Fruit fly (Drosophila melanogaster): ENCODE results near the gene Hexo1.
A peak's percentile ranks its signal among the peaks of the same experiment; 100 is the strongest.

Gene Hexo1

DNA sequence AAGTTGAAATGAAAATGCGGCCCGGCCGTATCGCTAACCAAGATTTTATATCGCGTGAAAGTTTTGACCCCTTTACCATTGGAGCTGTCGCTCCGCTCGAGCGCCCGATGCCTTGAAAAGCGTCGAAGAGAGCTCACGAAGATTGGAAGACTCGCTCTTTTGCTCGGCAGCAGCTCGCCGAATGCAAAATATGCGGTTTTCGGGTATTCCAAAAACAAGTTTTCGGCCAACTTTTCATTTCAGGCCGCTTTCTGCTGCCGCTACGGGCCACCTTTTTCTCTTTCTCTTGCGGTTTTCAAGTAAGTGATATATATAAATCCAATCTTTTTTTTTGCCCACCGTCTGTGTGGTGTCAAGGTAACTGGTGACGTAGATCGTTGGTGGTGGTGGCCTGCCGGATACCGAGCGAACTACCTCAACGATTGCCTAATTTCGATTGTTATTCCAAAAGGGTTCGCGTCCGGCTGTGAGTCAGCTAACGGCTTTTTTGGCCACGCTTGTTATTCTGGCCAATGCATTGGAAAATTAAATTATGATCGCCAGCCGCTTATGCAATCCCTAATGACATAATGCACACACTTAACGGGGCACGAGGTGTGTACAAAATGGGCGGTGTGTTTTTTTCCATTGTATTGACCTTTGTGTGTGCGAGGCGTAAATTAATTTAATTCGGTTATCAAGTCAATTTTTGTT is 19.4 kb downstream of the Hexo1 start, which contains the start of gene dyl:
Gene dyl (minus strand): TSS at position 28 of the 693 bp plus-strand sequence.
- no peak for TF ChIP-seq N (GFP tag; optimal IDR thresholded peaks at IDR 0.05)
- TF ChIP-seq GATAd (GFP tag; optimal IDR thresholded peaks at IDR 0.05): no peak
- TF ChIP-seq psq (GFP tag; optimal IDR thresholded peaks at IDR 0.05): no peak

DNA sequence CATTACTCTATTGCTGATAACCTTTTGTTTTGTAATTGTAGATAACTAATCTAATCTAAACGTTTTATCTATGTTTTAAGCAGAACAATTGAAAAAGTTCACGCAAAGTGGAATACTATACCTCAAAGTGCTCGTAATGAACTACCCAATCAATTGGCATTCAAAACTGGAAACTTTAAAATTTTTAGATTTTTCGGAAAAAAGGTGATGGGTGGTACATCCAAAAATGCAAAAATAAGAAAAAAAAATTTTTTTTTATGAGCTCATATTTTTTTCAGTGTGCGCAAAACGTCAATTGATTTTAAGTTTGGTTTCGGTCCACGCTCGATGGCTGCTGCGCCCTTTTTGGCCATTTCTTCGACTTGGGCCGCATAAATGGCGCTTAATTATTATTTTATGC is 22.2 kb downstream of the Hexo1 start:
- no peak for TF ChIP-seq dmrt93B (GFP tag; optimal IDR thresholded peaks at IDR 0.05)
- TF ChIP-seq usp (GFP tag; optimal IDR thresholded peaks at IDR 0.05): no peak
- no peak for TF ChIP-seq fru (GFP tag; optimal IDR thresholded peaks at IDR 0.05)
- no peak for TF ChIP-seq dl (GFP tag; optimal IDR thresholded peaks at IDR 0.05; ENCODE audit: insufficient read depth in 1 of 2, partially characterized antibody in 2 of 2)
- no peak for TF ChIP-seq CG32264 (GFP tag; optimal IDR thresholded peaks at IDR 0.05)
- no peak for TF ChIP-seq pan (optimal IDR thresholded peaks at IDR 0.05)
- no peak for TF ChIP-seq HLH106 (tag; optimal IDR thresholded peaks at IDR 0.05)
- TF ChIP-seq woc (GFP tag; optimal IDR thresholded peaks at IDR 0.05): no peak
- no peak for TF ChIP-seq Vsx2 (GFP tag; optimal IDR thresholded peaks at IDR 0.05; ENCODE audit: partially characterized antibody)
- TF ChIP-seq Hr78 (GFP tag; optimal IDR thresholded peaks at IDR 0.05): no peak
- TF ChIP-seq dsf (GFP tag; optimal IDR thresholded peaks at IDR 0.05; ENCODE audit: borderline replicate concordance): no peak
- TF ChIP-seq sage (GFP tag; optimal IDR thresholded peaks at IDR 0.05): no peak
- TF ChIP-seq Abd-B (GFP tag; optimal IDR thresholded peaks at IDR 0.05): no peak
- TF ChIP-seq br (GFP tag; optimal IDR thresholded peaks at IDR 0.05): no peak
- no peak for TF ChIP-seq psq (GFP tag; optimal IDR thresholded peaks at IDR 0.05)
- no peak for TF ChIP-seq OdsH (GFP tag; optimal IDR thresholded peaks at IDR 0.05)
- no peak for TF ChIP-seq jim (GFP tag; optimal IDR thresholded peaks at IDR 0.05)
- no peak for TF ChIP-seq Jra (GFP tag; optimal IDR thresholded peaks at IDR 0.05)
- no peak for TF ChIP-seq Mio (GFP tag; optimal IDR thresholded peaks at IDR 0.05)

DNA sequence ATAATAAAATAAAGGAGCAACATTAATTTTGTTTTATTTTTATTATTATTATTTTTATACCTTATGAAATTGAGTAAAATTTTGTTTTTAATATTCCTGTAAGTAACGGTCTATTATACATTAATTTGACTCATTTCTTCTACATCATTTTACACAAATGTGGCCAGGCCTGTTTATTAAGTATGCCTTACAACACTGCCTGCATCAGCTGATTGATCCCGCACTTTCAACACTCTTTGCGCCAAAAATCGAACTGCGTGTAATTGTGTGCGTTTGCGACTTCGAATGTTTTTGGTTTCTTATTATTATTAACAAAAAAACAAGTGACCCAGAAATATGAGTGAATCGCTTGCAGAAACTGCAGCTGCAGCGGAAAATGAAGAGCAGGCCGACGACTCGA is 24.9 kb downstream of the Hexo1 start, which contains the start of gene Claspin:
Gene Claspin (plus strand): TSS at position 185 of the 400 bp plus-strand sequence.
- TF ChIP-seq HLH106 (tag; optimal IDR thresholded peaks at IDR 0.05): peak; percentile 16
- peak; percentile 29 for TF ChIP-seq sv (GFP tag; optimal IDR thresholded peaks at IDR 0.05)
- peak; percentile 89 for TF ChIP-seq Hr83 (GFP tag; optimal IDR thresholded peaks at IDR 0.05; ENCODE audit: poor library complexity, severe bottlenecking)
- peak; percentile 33 for TF ChIP-seq ey (GFP tag; optimal IDR thresholded peaks at IDR 0.05)
- no peak for TF ChIP-seq Dif (GFP tag; optimal IDR thresholded peaks at IDR 0.05; ENCODE audit: partially characterized antibody)
- TF ChIP-seq Rel (GFP tag; optimal IDR thresholded peaks at IDR 0.05): no peak
- no peak for TF ChIP-seq Rel (tag; optimal IDR thresholded peaks at IDR 0.05)
- peak; percentile 72 for TF ChIP-seq rgr (GFP tag; optimal IDR thresholded peaks at IDR 0.05)
- no peak for TF ChIP-seq usp (GFP tag; optimal IDR thresholded peaks at IDR 0.05)
- peak; percentile 57 for TF ChIP-seq tai (GFP tag; optimal IDR thresholded peaks at IDR 0.05)
- TF ChIP-seq Hnf4 (GFP tag; optimal IDR thresholded peaks at IDR 0.05): peak; percentile 75
- TF ChIP-seq dsf (GFP tag; optimal IDR thresholded peaks at IDR 0.05; ENCODE audit: borderline replicate concordance): peak; percentile 64
- TF ChIP-seq h (GFP tag; optimal IDR thresholded peaks at IDR 0.05): no peak
- peak; percentile 42 for TF ChIP-seq OdsH (GFP tag; optimal IDR thresholded peaks at IDR 0.05)
- no peak for TF ChIP-seq Sp1 (GFP tag; optimal IDR thresholded peaks at IDR 0.05)
- TF ChIP-seq Jra (GFP tag; optimal IDR thresholded peaks at IDR 0.05): peak; percentile 18
- TF ChIP-seq br (GFP tag; optimal IDR thresholded peaks at IDR 0.05): no peak
- TF ChIP-seq psq (GFP tag; optimal IDR thresholded peaks at IDR 0.05): peak; percentile 25
- TF ChIP-seq fru (GFP tag; optimal IDR thresholded peaks at IDR 0.05): peak; percentile 50

DNA sequence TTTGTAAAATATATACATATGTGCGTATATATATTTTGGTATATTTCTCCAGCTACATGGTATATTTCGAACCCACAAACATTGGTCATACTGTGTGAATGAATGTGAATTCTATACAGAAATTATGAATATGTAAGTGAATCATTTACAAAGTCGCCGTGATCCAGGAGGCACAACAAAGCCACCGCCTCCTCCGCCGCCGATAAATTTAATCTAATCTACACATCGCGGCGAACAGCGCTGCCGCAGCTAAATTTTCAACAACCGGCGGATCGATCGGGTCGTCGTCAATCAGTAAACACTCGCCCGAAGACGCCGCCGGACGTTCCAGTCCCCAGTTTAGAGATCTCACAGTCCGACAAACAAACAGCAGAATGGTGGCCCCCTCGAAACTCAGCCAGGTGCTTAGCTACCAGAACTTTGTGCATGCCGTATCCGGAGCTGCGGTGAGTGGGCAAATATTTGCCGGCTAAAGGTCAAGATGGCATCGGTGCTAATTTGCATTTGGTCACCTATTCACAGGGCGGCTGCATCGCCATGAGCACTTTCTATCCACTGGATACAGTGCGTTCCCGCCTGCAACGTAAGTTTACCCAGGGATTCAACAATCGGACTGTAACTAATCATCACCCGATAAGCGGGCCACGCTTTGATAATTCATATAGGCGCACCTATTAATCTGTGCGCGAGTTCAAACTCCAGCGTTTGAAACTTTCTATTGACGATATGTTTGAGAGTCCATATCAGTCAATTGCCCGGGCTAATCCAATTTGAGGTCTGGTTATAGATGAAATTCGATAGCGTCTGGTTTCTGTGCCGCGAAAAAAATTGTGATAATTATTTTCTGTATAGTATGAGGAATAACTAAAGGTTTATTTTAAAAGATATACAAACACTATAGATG is 30.5 kb downstream of the Hexo1 start, which contains the start of gene PMP34:
Gene PMP34 (plus strand): TSS at position 79 of the 904 bp plus-strand sequence.
- TF ChIP-seq Abd-B (GFP tag; optimal IDR thresholded peaks at IDR 0.05): no peak
- no peak for TF ChIP-seq Myc (optimal IDR thresholded peaks at IDR 0.05)
- TF ChIP-seq h (GFP tag; optimal IDR thresholded peaks at IDR 0.05): peak; percentile 12
- TF ChIP-seq fru (GFP tag; optimal IDR thresholded peaks at IDR 0.05): peak; percentile 64
- no peak for TF ChIP-seq Hr83 (GFP tag; optimal IDR thresholded peaks at IDR 0.05; ENCODE audit: poor library complexity, severe bottlenecking)
- TF ChIP-seq Hnf4 (GFP tag; optimal IDR thresholded peaks at IDR 0.05): peak; percentile 13
